Fruit fly (Drosophila melanogaster) whole organism: Measurements from ENCODE around the gene CG11248.

Source experiments
- CG8478 ChIP-seq: fragments of >200 bp; optimal IDR thresholded peaks from 2 replicates; lab custom pipeline; 2018; ENCODE audit warnings: inconsistent platforms
- pan ChIP-seq: fragments of >200 bp; optimal IDR thresholded peaks from 2 replicates; lab custom pipeline; 2017
- psq ChIP-seq: fragments of >200 bp; optimal IDR thresholded peaks from 2 replicates; lab custom pipeline; 2017
- usp ChIP-seq: fragments of >200 bp; optimal IDR thresholded peaks from 2 replicates; lab custom pipeline; 2017; ENCODE audit warnings: missing biosample characterization, missing genetic modification characterization, mixed read lengths

dm6 chr3L:21694647-21695046 is 14.8 kb downstream of the CG11248 start:
- TF ChIP-seq psq (lab: Kevin White, UChicago) (no peak), usp (GFP tag; lab: Kevin White, UChicago) (no peak), pan (lab: Kevin White, UChicago) (no peak), CG8478 (lab: Kevin White, UChicago) (no peak)
